Worm (Caenorhabditis elegans): ENCODE data around the gene ugt-43.

ugt-43 gene

DNA sequence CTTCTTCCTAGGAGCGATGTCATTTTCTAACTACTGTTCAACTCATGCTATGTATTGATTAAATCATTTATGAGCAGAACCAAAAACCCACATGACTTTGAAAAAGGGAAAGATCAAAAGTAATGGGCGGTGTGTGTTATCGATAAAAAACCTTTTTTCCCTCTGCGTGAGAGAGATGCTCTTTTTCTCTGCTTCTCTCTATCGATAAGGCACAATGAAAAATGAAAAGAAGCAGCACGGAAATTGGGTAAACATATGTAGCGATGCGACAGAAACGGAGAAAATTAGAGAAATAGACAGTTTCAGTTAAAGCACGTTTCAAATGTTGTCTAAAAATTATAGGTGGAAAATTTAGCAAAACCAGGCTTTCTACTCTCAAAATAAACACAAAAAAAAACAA lies 38.0 kb downstream of the ugt-43 start (continued):
- TF ChIP-seq C06A6.2 (GFP tag; conservative IDR thresholded peaks at IDR 0.05) = no peak
- no peak for TF ChIP-seq chd-7 (tag; optimal IDR thresholded peaks at IDR 0.05)
- TF ChIP-seq dpff-1 (tag; optimal IDR thresholded peaks at IDR 0.05) = no peak
- no peak for TF ChIP-seq ceh-40 (GFP tag; IDR thresholded peaks at IDR 0.05)
- no peak for TF ChIP-seq cebp-2 (GFP tag; IDR thresholded peaks at IDR 0.05)
- no peak for TF ChIP-seq lsl-1 (GFP tag; optimal IDR thresholded peaks at IDR 0.05)
- no peak for TF ChIP-seq ztf-6 (GFP tag; IDR thresholded peaks at IDR 0.05)
- TF ChIP-seq C17E4.6 (GFP tag; IDR thresholded peaks at IDR 0.05) = no peak
- TF ChIP-seq tbp1 (GFP tag; optimal IDR thresholded peaks at IDR 0.05) = peak; percentile 39
- TF ChIP-seq rcor-1 (GFP tag; IDR thresholded peaks at IDR 0.05) = no peak
- TF ChIP-seq nfyb-1 (GFP tag; IDR thresholded peaks at IDR 0.05) = no peak
- no peak for TF ChIP-seq F57A8.1 (GFP tag; optimal IDR thresholded peaks at IDR 0.05)
- peak; percentile 65 for TF ChIP-seq attf-5 (GFP tag; optimal IDR thresholded peaks at IDR 0.05)
- no peak for TF ChIP-seq F10E7.11 (tag; optimal IDR thresholded peaks at IDR 0.05)
- peak; percentile 10 for TF ChIP-seq lin-40 (tag; optimal IDR thresholded peaks at IDR 0.05)
- TF ChIP-seq K11D2.4 (GFP tag; IDR thresholded peaks at IDR 0.05) = no peak
- TF ChIP-seq F52B5.7 (tag; optimal IDR thresholded peaks at IDR 0.05) = no peak
- no peak for TF ChIP-seq dpl-1 (GFP tag; optimal IDR thresholded peaks at IDR 0.05)
- TF ChIP-seq lin-35 (GFP tag; optimal IDR thresholded peaks at IDR 0.05) = no peak
- TF ChIP-seq sea-2 (GFP tag; IDR thresholded peaks at IDR 0.05) = no peak
- no peak for TF ChIP-seq F22D6.2 (tag; optimal IDR thresholded peaks at IDR 0.05)
- TF ChIP-seq F37B4.10 (GFP tag; IDR thresholded peaks at IDR 0.05) = no peak
- no peak for TF ChIP-seq F39B2.1 (GFP tag; IDR thresholded peaks at IDR 0.05)
- TF ChIP-seq F57C9.4 (tag; optimal IDR thresholded peaks at IDR 0.05) = no peak
- no peak for TF ChIP-seq lsy-27 (tag; optimal IDR thresholded peaks at IDR 0.05; ENCODE audit: borderline replicate concordance, insufficient read depth)
- TF ChIP-seq nfya-2 (GFP tag; IDR thresholded peaks at IDR 0.05) = no peak
- no peak for TF ChIP-seq ets-4 (GFP tag; optimal IDR thresholded peaks at IDR 0.05)

DNA sequence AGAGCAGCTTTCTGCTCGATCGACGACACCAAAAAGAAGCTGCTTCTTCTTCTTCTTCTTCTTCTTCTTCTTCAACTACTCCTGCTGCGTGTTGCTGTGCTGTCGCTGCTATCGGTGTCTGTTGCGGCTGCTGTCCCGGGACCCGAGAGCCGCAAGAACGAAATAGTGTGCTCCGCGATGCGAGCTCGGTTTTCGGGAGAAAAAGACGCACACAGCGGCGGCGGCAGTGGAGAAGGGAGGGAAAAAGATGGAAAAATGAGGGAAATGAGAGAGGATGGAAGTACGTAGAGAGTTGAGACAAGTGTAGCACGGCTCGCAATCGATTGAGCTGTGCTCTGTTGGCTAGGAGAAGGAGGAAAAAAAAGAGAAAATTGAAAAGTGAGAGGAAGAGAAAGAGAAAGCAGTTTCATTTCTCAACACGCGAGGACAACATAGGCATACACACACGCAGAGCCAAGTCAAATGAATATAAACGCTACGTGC lies 39.4 kb downstream of the ugt-43 start:
- TF ChIP-seq sdz-38 (tag; optimal IDR thresholded peaks at IDR 0.05) (no peak), hlh-12 (tag; optimal IDR thresholded peaks at IDR 0.05) (no peak), ztf-18 (tag; optimal IDR thresholded peaks at IDR 0.05) (peak; percentile 14), F55B11.4 (tag; optimal IDR thresholded peaks at IDR 0.05; ENCODE audit: borderline replicate concordance, insufficient read depth) (no peak), unc-130 (GFP tag; optimal IDR thresholded peaks at IDR 0.05) (no peak), nfyb-1 (GFP tag; IDR thresholded peaks at IDR 0.05) (no peak), snpc-4 (GFP tag; optimal IDR thresholded peaks at IDR 0.05) (no peak), snpc-4 (tag; optimal IDR thresholded peaks at IDR 0.05) (peak in 1 of 4 experiments; percentile 28), madf-6 (GFP tag; IDR thresholded peaks at IDR 0.05) (no peak), F33H1.4 (GFP tag; IDR thresholded peaks at IDR 0.05) (no peak), lsy-27 (tag; optimal IDR thresholded peaks at IDR 0.05; ENCODE audit: borderline replicate concordance, insufficient read depth) (no peak), nhr-90 (tag; optimal IDR thresholded peaks at IDR 0.05) (no peak), F57C9.4 (tag; optimal IDR thresholded peaks at IDR 0.05) (no peak), pha-4 (tag; optimal IDR thresholded peaks at IDR 0.05) (no peak), Y56A3A.18 (GFP tag; IDR thresholded peaks at IDR 0.05) (no peak), lin-35 (GFP tag; optimal IDR thresholded peaks at IDR 0.05) (no peak), mel-28 (tag; optimal IDR thresholded peaks at IDR 0.05; ENCODE audit: borderline replicate concordance) (no peak), Y53F4B.3 (GFP tag; IDR thresholded peaks at IDR 0.05) (no peak), K12H6.12 (tag; optimal IDR thresholded peaks at IDR 0.05) (peak; percentile 71), sea-2 (GFP tag; IDR thresholded peaks at IDR 0.05) (no peak), rec-8 (tag; optimal IDR thresholded peaks at IDR 0.05) (no peak), lin-54 (GFP tag; optimal IDR thresholded peaks at IDR 0.05) (peak; percentile 17), akir-1 (GFP tag; optimal IDR thresholded peaks at IDR 0.05) (no peak), B0035.1 (tag; optimal IDR thresholded peaks at IDR 0.05) (no peak), ztf-26 (tag; optimal IDR thresholded peaks at IDR 0.05) (no peak), rcor-1 (GFP tag; IDR thresholded peaks at IDR 0.05) (no peak), let-607 (tag; optimal IDR thresholded peaks at IDR 0.05) (peak in 1 of 2 experiments; percentile 15), ztf-28 (GFP tag; IDR thresholded peaks at IDR 0.05) (no peak)

Data from whole organism, young adult.